Worm (Caenorhabditis elegans): ENCODE measurements around the gene hhat-2.

DNA sequence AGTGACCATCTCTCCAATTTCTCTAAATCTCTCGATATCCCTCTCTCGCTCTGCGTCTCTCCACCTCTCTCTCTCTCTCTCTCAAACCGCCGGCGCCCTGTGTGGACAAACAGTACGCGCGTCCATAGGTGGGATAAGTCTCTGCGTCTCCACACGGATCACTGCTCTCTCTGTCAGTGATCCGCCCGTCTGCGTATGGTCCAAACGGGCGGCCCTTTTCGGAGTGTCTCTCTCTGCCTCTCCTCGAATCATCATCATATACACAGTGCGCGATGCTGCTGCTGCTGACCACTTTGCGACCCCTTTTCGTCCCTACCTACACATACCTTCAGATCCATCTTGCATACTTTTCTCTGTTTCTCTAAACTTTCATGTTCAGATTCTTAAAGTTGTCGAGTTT is 43.4 kb upstream of the hhat-2 start:
- TF ChIP-seq hmg-4 (GFP tag; optimal IDR thresholded peaks at IDR 0.05) (no peak), flt-1 (GFP tag; IDR thresholded peaks at IDR 0.05) (no peak), B0310.2 (tag; optimal IDR thresholded peaks at IDR 0.05) (no peak), pes-1 (GFP tag; IDR thresholded peaks at IDR 0.05) (no peak), hmbx-1 (tag; optimal IDR thresholded peaks at IDR 0.05) (no peak), F13C5.2 (tag; optimal IDR thresholded peaks at IDR 0.05) (peak; percentile 31), hnd-1 (tag; optimal IDR thresholded peaks at IDR 0.05) (no peak), tbx-37 (GFP tag; conservative IDR thresholded peaks at IDR 0.05) (no peak), tra-4 (tag; optimal IDR thresholded peaks at IDR 0.05) (no peak), ama-1 (optimal IDR thresholded peaks at IDR 0.05) (no peak), ets-7 (tag; optimal IDR thresholded peaks at IDR 0.05) (no peak), ceh-13 (GFP tag; optimal IDR thresholded peaks at IDR 0.05) (peak; percentile 17), ceh-36 (tag; optimal IDR thresholded peaks at IDR 0.05) (no peak)
